Worm (Caenorhabditis elegans) whole organism, young adult: ENCODE data around the gene srz-90.

Experiments used
- Y79H2A.3 ChIP-seq: fragments of 200-800 bp; sonication (Bioruptor generic); conservative IDR thresholded peaks from 2 replicates; pipeline ENCODE4 v1.3.6; 2022; ENCODE audit warnings: missing genetic modification reagents, missing genetic modification characterization, missing compliant biosample characterization
- attf-5 ChIP-seq: fragments of 200-800 bp; sonication (Bioruptor generic); optimal IDR thresholded peaks from 2 replicates; lab custom pipeline; 2018; ENCODE audit warnings: mild to moderate bottlenecking, missing genetic modification characterization, missing compliant biosample characterization
- bed-1 ChIP-seq: fragments of 200-800 bp; sonication (Bioruptor generic); IDR thresholded peaks from 2 replicates; pipeline ENCODE4 v1.3.6; 2022; ENCODE audit warnings: missing genetic modification reagents, missing genetic modification characterization, missing compliant biosample characterization
- dpff-1 ChIP-seq: sonication (generic microtip); optimal IDR thresholded peaks from 2 replicates; lab custom pipeline; 2017; ENCODE audit warnings: mild to moderate bottlenecking, missing genetic modification characterization, missing compliant biosample characterization
- efl-1 ChIP-seq: fragments of 150-350 bp; optimal IDR thresholded peaks from 2 replicates; lab custom pipeline; 2014; ENCODE audit warnings: missing biosample characterization, missing genetic modification reagents, missing genetic modification characterization
- hmg-1.2 ChIP-seq: fragments of 200-800 bp; sonication (Bioruptor generic); IDR thresholded peaks from 2 replicates; pipeline ENCODE4 v1.3.6; 2022; ENCODE audit warnings: missing genetic modification reagents, missing genetic modification characterization, missing compliant biosample characterization
- nfya-1 ChIP-seq: sonication (generic microtip); optimal IDR thresholded peaks from 2 replicates; lab custom pipeline; 2017; ENCODE audit warnings: antibody characterized with exemption, missing compliant biosample characterization, missing genetic modification characterization, borderline replicate concordance; ENCODE audit not compliant: insufficient read depth
- nhr-27 ChIP-seq: fragments of 200-800 bp; sonication (Bioruptor generic); optimal IDR thresholded peaks from 2 replicates; lab custom pipeline; 2018; ENCODE audit warnings: mild to moderate bottlenecking, missing genetic modification characterization, moderate library complexity, missing compliant biosample characterization
- repo-1 ChIP-seq: sonication (generic microtip); optimal IDR thresholded peaks from 2 replicates; lab custom pipeline; 2017; ENCODE audit warnings: mild to moderate bottlenecking, missing genetic modification characterization, missing compliant biosample characterization

- no peak for TF ChIP-seq efl-1 (GFP tag; lab: Kevin White, UChicago)
- TF ChIP-seq nhr-27 (tag; lab: Kevin White, UChicago), result no peak
- TF ChIP-seq hmg-1.2 (GFP tag; lab: Robert Waterston, UW), result no peak
- TF ChIP-seq repo-1 (tag; lab: Kevin White, UChicago), result no peak
- TF ChIP-seq nfya-1 (tag; lab: Kevin White, UChicago), result no peak
- no peak for TF ChIP-seq bed-1 (GFP tag; lab: Robert Waterston, UW)
- no peak for TF ChIP-seq attf-5 (GFP tag; lab: Kevin White, UChicago)
- TF ChIP-seq Y79H2A.3 (GFP tag; lab: Robert Waterston, UW), result no peak
- no peak for TF ChIP-seq dpff-1 (tag; lab: Kevin White, UChicago)
Measured at ce11 chrV:17485078-17485477, 42.8 kb upstream of the srz-90 start, which contains the start of gene srh-111.
